Worm (Caenorhabditis elegans) whole organism, early embryonic: ENCODE data around the gene pph-4.2.

Source experiments
- B0310.2 ChIP-seq: sonication (generic microtip); optimal IDR thresholded peaks from 2 replicates; lab custom pipeline; 2016; ENCODE audit warnings: mild to moderate bottlenecking, missing genetic modification characterization, missing compliant biosample characterization
- aly-1 ChIP-seq: sonication (generic microtip); optimal IDR thresholded peaks from 2 replicates; lab custom pipeline; 2016; ENCODE audit warnings: missing genetic modification characterization, missing compliant biosample characterization
- ama-1 ChIP-seq: fragments of 150-350 bp; optimal IDR thresholded peaks from 2 replicates; lab custom pipeline; 2014
- tra-4 ChIP-seq: sonication (generic microtip); optimal IDR thresholded peaks from 2 replicates; lab custom pipeline; 2017; ENCODE audit warnings: missing genetic modification characterization, missing compliant biosample characterization

DNA sequence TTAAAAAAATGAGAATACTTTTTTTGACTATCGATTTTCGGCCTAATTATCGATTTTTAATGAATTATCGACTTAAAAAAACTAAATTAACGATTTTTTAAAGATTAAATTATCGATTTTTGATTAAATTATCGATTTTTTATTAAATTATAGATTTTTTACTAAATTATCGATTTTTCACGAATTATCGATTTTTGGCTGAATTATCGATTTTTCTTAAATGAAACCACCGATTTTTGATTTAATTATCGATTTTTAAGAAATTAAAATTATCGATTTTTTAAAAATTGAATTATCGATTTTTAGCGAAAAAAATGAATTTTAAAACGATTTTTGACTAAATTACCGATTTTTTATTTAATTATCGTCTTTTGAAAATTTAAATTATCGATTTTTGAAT lies 34.6 kb upstream of the pph-4.2 start:
- TF ChIP-seq ama-1 (no peak), tra-4 (no peak), B0310.2 (tag; lab: Kevin White, UChicago) (no peak), aly-1 (no peak)
